Worm (Caenorhabditis elegans): ENCODE measurements around the gene copg-1.

DNA sequence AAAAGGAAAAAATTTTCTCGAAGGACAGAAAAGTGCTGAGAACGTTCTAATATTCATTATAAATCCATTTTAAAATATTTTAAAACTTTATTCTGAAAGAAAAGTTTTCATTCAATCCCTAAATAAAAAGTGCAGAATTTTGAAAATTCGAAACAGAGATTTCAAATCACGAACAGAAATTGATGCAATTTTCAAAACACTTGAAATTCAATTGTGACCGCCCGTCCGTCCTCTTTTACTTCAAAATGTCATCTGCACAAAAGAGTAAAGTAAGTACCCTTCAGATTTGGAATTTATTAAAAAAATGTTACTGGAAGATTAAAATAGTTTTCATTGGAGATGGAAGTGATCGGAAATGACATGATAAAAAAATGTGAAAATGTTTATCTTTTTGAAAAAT, 36.8 kb downstream of the copg-1 start:
- no peak for TF ChIP-seq nhr-27 (tag; optimal IDR thresholded peaks at IDR 0.05)
- TF ChIP-seq ztf-18 (tag; optimal IDR thresholded peaks at IDR 0.05), result no peak
- TF ChIP-seq nfya-2 (GFP tag; IDR thresholded peaks at IDR 0.05), result no peak
- TF ChIP-seq ceh-100 (GFP tag; IDR thresholded peaks at IDR 0.05), result no peak
- TF ChIP-seq snpc-4 (GFP tag; optimal IDR thresholded peaks at IDR 0.05), result no peak
- no peak for TF ChIP-seq snpc-4 (tag; optimal IDR thresholded peaks at IDR 0.05)
- no peak for TF ChIP-seq attf-6 (GFP tag; IDR thresholded peaks at IDR 0.05)
- TF ChIP-seq pha-4 (tag; optimal IDR thresholded peaks at IDR 0.05), result no peak
